Worm (Caenorhabditis elegans) whole organism, mixed stage, embryonic: ENCODE measurements around the gene dib-1.

Experiments used
- elt-3 ChIP-seq: fragments of 150-350 bp; optimal IDR thresholded peaks from 2 replicates; lab custom pipeline; 2014; ENCODE audit warnings: missing biosample characterization, missing genetic modification characterization
- mab-5 ChIP-seq: fragments of 150-350 bp; optimal IDR thresholded peaks from 2 replicates; lab custom pipeline; 2014; ENCODE audit warnings: missing biosample characterization, missing genetic modification characterization
- mep-1 ChIP-seq: fragments of 150-350 bp; optimal IDR thresholded peaks from 2 replicates; lab custom pipeline; 2017; ENCODE audit warnings: missing biosample characterization, missing genetic modification reagents, missing genetic modification characterization, inconsistent platforms
- nhr-12 ChIP-seq: fragments of 150-350 bp; optimal IDR thresholded peaks from 2 replicates; lab custom pipeline; 2014; ENCODE audit warnings: missing biosample characterization, missing genetic modification characterization
- nhr-28 ChIP-seq: fragments of 150-350 bp; optimal IDR thresholded peaks from 2 replicates; lab custom pipeline; 2014; ENCODE audit warnings: missing biosample characterization, missing genetic modification characterization
- ztf-11 ChIP-seq: fragments of 150-350 bp; optimal IDR thresholded peaks from 2 replicates; lab custom pipeline; 2014; ENCODE audit warnings: missing biosample characterization, missing genetic modification characterization

ce11 chrIV:2887245-2887644 is 3.4 kb upstream of the dib-1 start:
- TF ChIP-seq ztf-11 (no peak), mab-5 (tag; lab: Kevin White, UChicago) (no peak), nhr-12 (tag; lab: Kevin White, UChicago) (no peak), mep-1 (no peak), elt-3 (tag; lab: Kevin White, UChicago) (no peak), nhr-28 (no peak)
